Fruit fly (Drosophila melanogaster) whole organism, pupa: ENCODE data around the gene JMJD6.

Source experiments
- CG10348 ChIP-seq: fragments of 200-800 bp; sonication (Bioruptor generic); IDR thresholded peaks from 2 replicates; pipeline ENCODE4 v1.3.6; 2022; ENCODE audit warnings: missing biosample characterization, missing genetic modification characterization
- CG12605 ChIP-seq: fragments of 200-800 bp; sonication (Bioruptor generic); IDR thresholded peaks from 2 replicates; pipeline ENCODE4 v1.3.6; 2022; ENCODE audit warnings: missing biosample characterization, missing genetic modification characterization
- CG13204 ChIP-seq: fragments of 200-800 bp; sonication (Bioruptor generic); optimal IDR thresholded peaks from 2 replicates; lab custom pipeline; 2018; ENCODE audit warnings: missing biosample characterization, mild to moderate bottlenecking, missing genetic modification characterization, moderate library complexity
- CG14655 ChIP-seq: fragments of 200-800 bp; sonication (Bioruptor generic); optimal IDR thresholded peaks from 3 replicates; lab custom pipeline; 2017; ENCODE audit warnings: mild to moderate bottlenecking, missing biosample characterization, missing genetic modification reagents, missing genetic modification characterization
- CG15710 ChIP-seq: fragments of 200-800 bp; sonication (Bioruptor generic); optimal IDR thresholded peaks from 2 replicates; lab custom pipeline; 2018; ENCODE audit warnings: missing biosample characterization, mild to moderate bottlenecking, missing genetic modification characterization, moderate library complexity
- CG17806 ChIP-seq: fragments of 200-800 bp; sonication (Bioruptor generic); optimal IDR thresholded peaks from 2 replicates; lab custom pipeline; 2018; ENCODE audit warnings: missing biosample characterization, mild to moderate bottlenecking, missing genetic modification characterization, moderate library complexity
- CG32121 ChIP-seq: fragments of 200-800 bp; sonication (Bioruptor generic); IDR thresholded peaks from 2 replicates; pipeline ENCODE4 v1.3.6; 2022; ENCODE audit warnings: missing biosample characterization, missing genetic modification characterization
- CG34367 ChIP-seq: fragments of 200-800 bp; sonication (Bioruptor generic); optimal IDR thresholded peaks from 2 replicates; lab custom pipeline; 2018; ENCODE audit warnings: missing biosample characterization, mild to moderate bottlenecking, missing genetic modification characterization
- CG4496 ChIP-seq: fragments of 200-800 bp; sonication (Bioruptor generic); IDR thresholded peaks from 3 replicates; pipeline ENCODE4 v1.3.6; 2022; ENCODE audit warnings: missing biosample characterization, missing genetic modification characterization
- CG8159 ChIP-seq: fragments of 200-800 bp; sonication (Bioruptor generic); optimal IDR thresholded peaks from 3 replicates; lab custom pipeline; 2018; ENCODE audit warnings: missing biosample characterization, mild to moderate bottlenecking, missing genetic modification characterization, moderate library complexity
- CG8301 ChIP-seq: fragments of 200-800 bp; sonication (Bioruptor generic); optimal IDR thresholded peaks from 2 replicates; lab custom pipeline; 2018; ENCODE audit warnings: missing biosample characterization, mild to moderate bottlenecking, missing genetic modification characterization
- CG9948 ChIP-seq: fragments of 200-800 bp; sonication (Bioruptor generic); optimal IDR thresholded peaks from 2 replicates; lab custom pipeline; 2018; ENCODE audit warnings: missing biosample characterization, mild to moderate bottlenecking, missing genetic modification characterization, moderate library complexity
- D1 ChIP-seq: fragments of 200-800 bp; sonication (Bioruptor generic); optimal IDR thresholded peaks from 2 replicates; lab custom pipeline; 2018; ENCODE audit warnings: missing biosample characterization, mild to moderate bottlenecking, missing genetic modification characterization, moderate library complexity
- EcR ChIP-seq: fragments of 200-800 bp; sonication (Bioruptor generic); optimal IDR thresholded peaks from 3 replicates; lab custom pipeline; 2019; ENCODE audit warnings: missing biosample characterization, missing genetic modification characterization, mild to moderate bottlenecking, moderate library complexity, missing genetic modification reagents
- Ets98B ChIP-seq: fragments of 200-800 bp; sonication (Bioruptor generic); IDR thresholded peaks from 2 replicates; pipeline ENCODE4 v1.3.6; 2022; ENCODE audit warnings: missing biosample characterization, missing genetic modification characterization
- Pif1A ChIP-seq: fragments of 200-800 bp; sonication (Bioruptor generic); optimal IDR thresholded peaks from 3 replicates; lab custom pipeline; 2016; ENCODE audit warnings: missing biosample characterization, missing genetic modification characterization
- Pif1B ChIP-seq: fragments of 200-800 bp; sonication (Bioruptor generic); optimal IDR thresholded peaks from 3 replicates; lab custom pipeline; 2016; ENCODE audit warnings: missing biosample characterization, missing genetic modification characterization
- Snoo ChIP-seq: fragments of 200-800 bp; sonication (Bioruptor generic); optimal IDR thresholded peaks from 3 replicates; lab custom pipeline; 2017; ENCODE audit warnings: missing biosample characterization, mild to moderate bottlenecking, missing genetic modification characterization, inconsistent platforms
- fd96Ca ChIP-seq: fragments of 200-800 bp; sonication (Bioruptor generic); IDR thresholded peaks from 3 replicates; pipeline ENCODE4 v1.3.6; 2022; ENCODE audit warnings: missing biosample characterization, missing genetic modification characterization
- gl ChIP-seq: fragments of 200-800 bp; sonication (Bioruptor generic); optimal IDR thresholded peaks from 2 replicates; lab custom pipeline; 2018; ENCODE audit warnings: missing biosample characterization, mild to moderate bottlenecking, missing genetic modification characterization
- rn ChIP-seq: fragments of 200-800 bp; sonication (Bioruptor generic); IDR thresholded peaks from 2 replicates; pipeline ENCODE4 v1.3.6; 2022; ENCODE audit warnings: missing biosample characterization, missing genetic modification characterization

JMJD6 gene

DNA sequence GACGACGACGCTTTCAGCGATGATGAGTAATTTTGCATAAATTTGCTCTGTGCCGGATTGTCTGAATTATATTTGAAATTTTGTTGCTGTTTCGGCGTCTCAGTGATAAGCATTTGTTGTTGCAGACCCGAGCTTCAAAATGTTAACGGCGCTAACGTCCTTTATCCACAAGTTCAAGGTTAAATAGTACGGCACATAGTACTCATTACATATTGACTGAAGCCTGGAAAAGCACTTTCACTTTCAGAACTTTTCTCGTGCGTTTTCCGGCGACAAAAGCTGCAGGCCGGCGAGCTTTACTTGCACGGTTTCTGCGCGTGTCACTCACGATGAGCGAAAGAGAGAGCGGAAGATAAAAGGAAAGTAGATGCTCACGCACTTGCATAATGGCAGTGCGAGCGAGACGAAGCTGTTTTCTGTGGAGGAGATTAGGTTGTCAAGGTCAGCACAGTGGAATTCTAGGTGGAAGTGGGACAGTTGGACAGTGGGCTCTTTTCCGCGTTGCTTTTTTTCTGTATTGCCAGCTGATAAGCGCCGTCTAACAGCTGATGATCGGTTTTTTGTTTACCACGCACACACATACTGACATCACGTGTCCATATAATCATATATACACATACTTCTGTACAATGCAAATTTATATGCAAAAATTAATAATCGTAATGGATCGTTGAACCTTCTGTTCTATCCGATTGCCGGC, 6.1 kb upstream of the JMJD6 start:
- TF ChIP-seq CG9948 (tag; lab: Kevin White, UChicago) (no peak), gl (tag; lab: Kevin White, UChicago) (no peak), fd96Ca (GFP tag; lab: Robert Waterston, UW) (peak; percentile 30; the same call in 1 of the 3 replicates), CG8159 (no peak), Pif1B (no peak), CG32121 (peak; percentile 20; the same call in 1 of the 2 replicates), CG15710 (tag; lab: Kevin White, UChicago) (no peak), EcR (peak; percentile 71), Ets98B (no peak; the same call in 1 of the 2 replicates), CG12605 (no peak), Pif1A (GFP tag; lab: Kevin White, UChicago) (no peak), CG13204 (GFP tag; lab: Kevin White, UChicago) (no peak), CG17806 (no peak), CG8301 (tag; lab: Kevin White, UChicago) (no peak), Snoo (no peak), rn (no peak), CG34367 (tag; lab: Kevin White, UChicago) (no peak), CG4496 (GFP tag; lab: Robert Waterston, UW) (peak; percentile 85), D1 (no peak), CG10348 (no peak)

DNA sequence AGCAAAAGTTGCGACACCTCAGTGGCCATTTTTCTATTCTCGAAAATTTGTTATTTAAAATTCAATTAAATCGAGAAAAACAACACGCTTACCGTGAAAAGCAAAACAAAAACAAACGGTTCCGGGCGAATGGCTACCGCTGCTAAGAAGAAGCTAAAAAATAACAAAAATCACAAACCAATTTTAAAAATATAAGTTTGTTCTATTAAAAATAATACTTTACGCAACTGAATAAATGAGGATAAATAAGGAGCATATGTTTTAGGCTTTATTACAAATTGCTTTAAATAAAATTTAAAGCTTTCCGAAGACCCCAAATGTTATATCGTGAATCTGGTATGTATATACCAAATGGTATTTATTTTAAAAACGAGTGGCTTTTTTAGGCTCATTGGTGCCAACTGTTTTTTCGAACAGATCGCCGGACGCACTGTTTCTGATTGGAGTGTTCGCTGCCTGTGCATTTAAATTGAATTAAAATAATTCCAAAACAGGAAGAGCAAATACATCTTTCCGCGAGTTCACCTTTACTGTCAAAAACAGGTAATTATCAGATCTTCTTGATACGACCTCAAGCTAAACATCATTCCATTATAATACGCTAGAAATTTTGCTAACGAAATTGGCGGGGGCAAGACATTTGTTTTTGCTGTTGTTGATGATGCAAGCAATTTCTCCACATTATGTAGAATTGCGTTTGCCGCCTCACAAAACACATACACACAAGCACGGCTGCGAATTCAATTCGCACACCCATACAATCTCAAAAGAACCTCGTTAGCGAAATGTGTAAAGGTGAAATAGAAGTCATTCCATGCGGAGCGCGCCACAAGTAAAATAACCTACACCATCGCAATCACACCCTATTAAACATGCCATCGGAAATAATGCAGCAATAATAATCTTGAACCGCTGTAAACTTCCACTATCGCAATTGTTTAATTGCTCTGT, 5.2 kb upstream of the JMJD6 start, which contains the start of the genes Polr3F and PyK:
Polr3F (minus strand) TSS at position 248 of the 951 bp plus-strand sequence.
PyK (plus strand) TSS at position 411 of the 951 bp plus-strand sequence.
- TF ChIP-seq gl (tag; lab: Kevin White, UChicago) (peak; percentile 35), rn (no peak), CG12605 (peak; percentile 48; the same call in 1 of the 2 replicates), fd96Ca (GFP tag; lab: Robert Waterston, UW) (no peak), Pif1B (no peak), CG34367 (tag; lab: Kevin White, UChicago) (peak; percentile 61), CG14655 (GFP tag; lab: Kevin White, UChicago) (peak; percentile 60), Ets98B (no peak), Snoo (peak; percentile 2), CG8301 (tag; lab: Kevin White, UChicago) (peak; percentile 28), CG17806 (peak; percentile 29), CG10348 (no peak), Pif1A (GFP tag; lab: Kevin White, UChicago) (peak; percentile 18), D1 (no peak), CG9948 (tag; lab: Kevin White, UChicago) (peak; percentile 9), CG13204 (GFP tag; lab: Kevin White, UChicago) (no peak), CG4496 (GFP tag; lab: Robert Waterston, UW) (peak; percentile 63; the same call in 2 of the 3 replicates), EcR (no peak), CG15710 (tag; lab: Kevin White, UChicago) (peak; percentile 40), CG8159 (peak; percentile 50), CG32121 (no peak)
- TF ChIP-seq, all 21 proteins: peak for 12

DNA sequence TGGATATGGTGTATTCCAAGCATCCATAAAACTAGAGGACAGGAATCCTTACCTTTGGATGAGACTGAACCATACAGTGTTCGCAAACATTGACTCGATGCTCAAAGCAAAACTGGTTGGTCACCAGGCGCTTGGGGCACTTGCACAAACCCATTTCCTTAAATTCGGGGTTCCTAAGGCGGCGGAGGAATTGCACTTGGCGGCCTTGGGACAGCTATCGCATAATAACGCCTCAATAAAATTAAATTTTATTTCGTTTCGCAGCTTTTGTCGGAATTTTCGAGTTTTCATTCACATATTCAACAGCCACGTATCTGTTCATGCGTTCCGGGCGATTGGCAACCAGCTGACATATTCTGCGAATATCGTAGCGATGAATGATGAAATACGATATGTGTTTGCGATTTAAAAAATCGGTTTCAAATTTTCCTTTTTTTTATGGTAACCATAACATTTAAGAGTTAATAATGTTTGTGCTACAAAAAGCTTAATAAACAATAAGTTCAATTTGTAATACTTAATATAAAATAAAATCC, 3.6 kb upstream of the JMJD6 start, which contains the start of gene CG5382:
CG5382 (minus strand) TSS at position 324 of the 536 bp plus-strand sequence.
- TF ChIP-seq CG14655 (GFP tag; lab: Kevin White, UChicago): no peak
- TF ChIP-seq CG8301 (tag; lab: Kevin White, UChicago): no peak
- no peak for TF ChIP-seq Snoo
- TF ChIP-seq Ets98B: no peak
- no peak for TF ChIP-seq rn
- TF ChIP-seq CG13204 (GFP tag; lab: Kevin White, UChicago): no peak
- no peak for TF ChIP-seq CG17806
- no peak for TF ChIP-seq CG34367 (tag; lab: Kevin White, UChicago)
- no peak for TF ChIP-seq CG9948 (tag; lab: Kevin White, UChicago)
- no peak for TF ChIP-seq CG8159
- no peak for TF ChIP-seq gl (tag; lab: Kevin White, UChicago)
- no peak for TF ChIP-seq CG4496 (GFP tag; lab: Robert Waterston, UW)
- no peak for TF ChIP-seq D1
- TF ChIP-seq CG32121: no peak
- TF ChIP-seq CG15710 (tag; lab: Kevin White, UChicago): no peak
- TF ChIP-seq CG12605: no peak
- no peak for TF ChIP-seq Pif1B
- no peak for TF ChIP-seq fd96Ca (GFP tag; lab: Robert Waterston, UW)
- no peak for TF ChIP-seq EcR
- TF ChIP-seq, all 21 proteins: peak for 0

DNA sequence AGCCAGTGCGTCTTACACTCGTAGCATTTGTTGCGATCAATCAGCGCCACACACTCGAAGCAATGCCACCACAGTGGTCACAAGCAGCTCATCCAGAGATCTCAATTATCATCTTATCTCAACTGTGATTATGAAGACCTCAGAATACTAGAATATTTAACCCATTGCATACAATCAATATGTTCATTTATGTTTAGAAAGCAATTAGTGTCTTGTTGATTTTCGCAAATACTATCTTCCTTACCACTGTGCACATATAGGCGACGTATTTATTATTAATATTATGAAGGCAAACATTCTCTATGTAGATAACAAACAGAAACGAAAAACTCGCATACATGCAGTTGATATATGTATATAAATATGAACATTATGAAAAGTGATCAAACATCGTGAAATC, 3.4 kb downstream of the JMJD6 start:
- peak; percentile 83 for TF ChIP-seq CG8159
- peak; percentile 89 for TF ChIP-seq fd96Ca (GFP tag; lab: Robert Waterston, UW)
- TF ChIP-seq CG8301 (tag; lab: Kevin White, UChicago): peak; percentile 78
- TF ChIP-seq Pif1B: peak; percentile 79
- peak; percentile 76 for TF ChIP-seq Pif1A (GFP tag; lab: Kevin White, UChicago)
- peak; percentile 94 for TF ChIP-seq Ets98B
- peak; percentile 90 for TF ChIP-seq CG32121
- no peak for TF ChIP-seq D1
- TF ChIP-seq CG15710 (tag; lab: Kevin White, UChicago): peak; percentile 75
- TF ChIP-seq CG34367 (tag; lab: Kevin White, UChicago): peak; percentile 78
- peak; percentile 76 for TF ChIP-seq rn
- TF ChIP-seq CG9948 (tag; lab: Kevin White, UChicago): peak; percentile 75
- peak; percentile 20 for TF ChIP-seq Snoo
- peak; percentile 78 for TF ChIP-seq CG14655 (GFP tag; lab: Kevin White, UChicago)
- peak; percentile 49; the same call in 1 of the 2 replicates for TF ChIP-seq CG10348
- peak; percentile 48 for TF ChIP-seq EcR
- peak; percentile 95 for TF ChIP-seq CG4496 (GFP tag; lab: Robert Waterston, UW)
- peak; percentile 69 for TF ChIP-seq gl (tag; lab: Kevin White, UChicago)
- peak; percentile 87 for TF ChIP-seq CG12605
- TF ChIP-seq CG13204 (GFP tag; lab: Kevin White, UChicago): no peak
- TF ChIP-seq CG17806: peak; percentile 83
